Worm (Caenorhabditis elegans): ENCODE results near the gene Y97E10AR.2.

Gene Y97E10AR.2

ce11 chrV:8040247-8041084 is 44.5 kb downstream of the Y97E10AR.2 start (continued):
- TF ChIP-seq ceh-20 (GFP tag; IDR thresholded peaks at IDR 0.05) (no peak), ama-1 (optimal IDR thresholded peaks at IDR 0.05) (peak; percentile 88), R02D3.7 (tag; optimal IDR thresholded peaks at IDR 0.05) (no peak), vab-7 (GFP tag; IDR thresholded peaks at IDR 0.05) (no peak), set-16 (GFP tag; IDR thresholded peaks at IDR 0.05) (peak; percentile 48; the same call in 1 of the 2 replicates), ceh-62 (tag; optimal IDR thresholded peaks at IDR 0.05) (no peak), Y75B8A.6 (GFP tag; IDR thresholded peaks at IDR 0.05) (no peak), rbr-2 (tag; optimal IDR thresholded peaks at IDR 0.05) (peak; percentile 40), ztf-11 (tag; optimal IDR thresholded peaks at IDR 0.05) (no peak), nhr-6 (tag; optimal IDR thresholded peaks at IDR 0.05) (no peak), nhr-48 (tag; optimal IDR thresholded peaks at IDR 0.05) (peak; percentile 51), zip-2 (tag; optimal IDR thresholded peaks at IDR 0.05) (no peak), mep-1 (tag; optimal IDR thresholded peaks at IDR 0.05) (peak; percentile 5), nhr-10 (tag; optimal IDR thresholded peaks at IDR 0.05) (no peak), lin-13 (GFP tag; optimal IDR thresholded peaks at IDR 0.05) (no peak), nhr-41 (GFP tag; IDR thresholded peaks at IDR 0.05) (no peak), lim-7 (GFP tag; IDR thresholded peaks at IDR 0.05) (no peak), nhr-237 (tag; optimal IDR thresholded peaks at IDR 0.05) (no peak), nhr-25 (tag; optimal IDR thresholded peaks at IDR 0.05; ENCODE audit: borderline replicate concordance, insufficient read depth) (no peak), jun-1 (tag; optimal IDR thresholded peaks at IDR 0.05) (peak; percentile 8), T26A8.4 (GFP tag; IDR thresholded peaks at IDR 0.05) (no peak), hlh-11 (tag; optimal IDR thresholded peaks at IDR 0.05) (peak; percentile 43), F44E2.7 (GFP tag; IDR thresholded peaks at IDR 0.05) (no peak), aly-2 (tag; optimal IDR thresholded peaks at IDR 0.05) (no peak), mes-2 (tag; optimal IDR thresholded peaks at IDR 0.05; ENCODE audit: poor library complexity, severe bottlenecking) (peak; percentile 4), ceh-28 (tag; optimal IDR thresholded peaks at IDR 0.05) (no peak), gei-8 (GFP tag; optimal IDR thresholded peaks at IDR 0.05) (no peak), F10B5.3 (tag; optimal IDR thresholded peaks at IDR 0.05) (no peak), Y48G9A.11 (GFP tag; IDR thresholded peaks at IDR 0.05) (no peak), daf-16 (GFP tag; optimal IDR thresholded peaks at IDR 0.05) (no peak), daf-16 (tag; optimal IDR thresholded peaks at IDR 0.05) (no peak), D1046.2 (GFP tag; IDR thresholded peaks at IDR 0.05) (no peak), daf-8 (GFP tag; IDR thresholded peaks at IDR 0.05) (no peak), zip-11 (GFP tag; IDR thresholded peaks at IDR 0.05) (no peak), spr-3 (GFP tag; optimal IDR thresholded peaks at IDR 0.05) (no peak), snpc-4 (tag; optimal IDR thresholded peaks at IDR 0.05) (no peak), php-3 (GFP tag; IDR thresholded peaks at IDR 0.05) (no peak), aha-1 (tag) (peak; percentile 48), madf-5 (GFP tag; IDR thresholded peaks at IDR 0.05) (no peak), ceh-44 (GFP tag; IDR thresholded peaks at IDR 0.05) (no peak), egl-27 (tag; optimal IDR thresholded peaks at IDR 0.05) (no peak), tag-97 (GFP tag; IDR thresholded peaks at IDR 0.05) (no peak), fos-1 (tag; optimal IDR thresholded peaks at IDR 0.05) (no peak), lin-38 (GFP tag; IDR thresholded peaks at IDR 0.05) (no peak), daf-12 (tag; optimal IDR thresholded peaks at IDR 0.05) (no peak), mdl-1 (tag; optimal IDR thresholded peaks at IDR 0.05) (peak in 1 of 2 experiments; percentile 43), lin-15B (tag; optimal IDR thresholded peaks at IDR 0.05) (no peak), ctbp-1 (GFP tag; IDR thresholded peaks at IDR 0.05) (no peak), nhr-76 (tag; optimal IDR thresholded peaks at IDR 0.05) (no peak), pha-4 (GFP tag; IDR thresholded peaks at IDR 0.05) (no peak), pha-4 (tag; optimal IDR thresholded peaks at IDR 0.05) (no peak), egl-43 (GFP tag; IDR thresholded peaks at IDR 0.05) (no peak)

Data from whole organism, L4 larva.